Fruit fly (Drosophila melanogaster): ENCODE results near the gene Itgbn.

Itgbn gene

DNA sequence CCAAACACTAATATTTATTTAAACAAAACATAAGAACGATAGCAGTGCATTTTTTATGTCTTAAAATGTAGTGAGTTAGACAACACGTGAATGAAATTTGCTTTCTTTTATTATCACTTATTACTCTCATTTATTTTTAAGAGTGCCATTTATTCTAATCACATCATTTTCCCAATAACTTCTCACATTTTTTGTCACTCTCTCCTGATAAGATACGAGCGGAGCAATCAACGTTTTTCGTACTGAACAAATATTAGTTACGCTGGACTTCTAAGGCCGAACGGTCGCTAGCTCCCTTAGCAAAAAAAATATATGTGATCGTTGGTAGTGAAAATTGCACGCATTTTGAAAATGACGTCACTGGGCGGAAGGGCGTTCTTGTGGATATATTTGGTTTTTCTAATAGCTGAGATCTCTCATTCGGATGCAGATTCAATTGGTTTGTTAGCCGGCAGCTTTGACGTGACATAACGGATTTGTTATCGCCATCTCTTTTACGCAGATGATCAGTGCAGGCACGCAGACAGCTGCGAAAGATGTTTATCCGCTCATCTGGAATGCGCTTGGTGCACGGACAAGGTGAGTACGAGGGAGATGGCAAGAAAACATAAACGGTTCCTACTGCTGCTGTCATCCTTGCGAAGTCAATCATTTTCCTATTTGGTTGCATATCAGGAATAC lies at the start of gene Itgbn:
Gene Itgbn (plus strand): TSS at position 251 of the 681 bp plus-strand sequence.
- TF ChIP-seq CG14667 (GFP tag; IDR thresholded peaks at IDR 0.05): no peak
- no peak for TF ChIP-seq CG10543 (GFP tag; optimal IDR thresholded peaks at IDR 0.05)
- TF ChIP-seq Ptx1 (GFP tag; IDR thresholded peaks at IDR 0.05): no peak
- peak; percentile 30; the same call in 1 of the 2 replicates for TF ChIP-seq GATAe (GFP tag; conservative IDR thresholded peaks at IDR 0.05)
- peak in 1 of 2 experiments; percentile 20 for TF ChIP-seq Trl (optimal IDR thresholded peaks at IDR 0.05)
- no peak for TF ChIP-seq Trl (GFP tag; optimal IDR thresholded peaks at IDR 0.05)
- TF ChIP-seq crc (GFP tag; optimal IDR thresholded peaks at IDR 0.05): no peak
- no peak for TF ChIP-seq Deaf1 (tag; optimal IDR thresholded peaks at IDR 0.05)
- no peak for TF ChIP-seq gsb (GFP tag; IDR thresholded peaks at IDR 0.05)
- TF ChIP-seq Pdp1 (GFP tag; optimal IDR thresholded peaks at IDR 0.05): peak in 1 of 2 experiments; percentile 63
- TF ChIP-seq PHDP (tag; optimal IDR thresholded peaks at IDR 0.05): no peak
- TF ChIP-seq sd (tag; optimal IDR thresholded peaks at IDR 0.05): peak; percentile 54
- TF ChIP-seq tll (GFP tag; optimal IDR thresholded peaks at IDR 0.05): peak; percentile 28
- TF ChIP-seq CG32767 (GFP tag; IDR thresholded peaks at IDR 0.05): no peak
- no peak for TF ChIP-seq H2.0 (GFP tag; IDR thresholded peaks at IDR 0.05)
- TF ChIP-seq CG2199 (GFP tag; IDR thresholded peaks at IDR 0.05): 0 out of 3 replicates have a peak, but pooled peaks have one; percentile 80
- TF ChIP-seq CG17359 (tag; optimal IDR thresholded peaks at IDR 0.05): peak; percentile 8
- TF ChIP-seq Opbp (GFP tag; IDR thresholded peaks at IDR 0.05; ENCODE audit: partially characterized antibody): no peak
- no peak for TF ChIP-seq ERR (GFP tag; optimal IDR thresholded peaks at IDR 0.05)
- TF ChIP-seq Med (GFP tag): peak; percentile 65
- no peak for TF ChIP-seq CG14441 (GFP tag; IDR thresholded peaks at IDR 0.05)
- peak; percentile 4 for TF ChIP-seq ac (GFP tag; optimal IDR thresholded peaks at IDR 0.05)
- TF ChIP-seq Jarid2 (GFP tag; optimal IDR thresholded peaks at IDR 0.05): peak; percentile 53
- TF ChIP-seq zen (tag; optimal IDR thresholded peaks at IDR 0.05): peak; percentile 3
- peak; percentile 29 for TF ChIP-seq sqz (GFP tag; optimal IDR thresholded peaks at IDR 0.05)
- TF ChIP-seq ssp (GFP tag; IDR thresholded peaks at IDR 0.05): no peak
- peak; percentile 71 for TF ChIP-seq grn (GFP tag; optimal IDR thresholded peaks at IDR 0.05)
- 0 out of 2 replicates have a peak, but pooled peaks have one; percentile 6 for TF ChIP-seq amos (GFP tag; IDR thresholded peaks at IDR 0.05; ENCODE audit: partially characterized antibody)
- no peak for TF ChIP-seq CG17385 (GFP tag; optimal IDR thresholded peaks at IDR 0.05)
- peak; percentile 38 for TF ChIP-seq mirr (GFP tag; optimal IDR thresholded peaks at IDR 0.05)
- TF ChIP-seq CG14050 (GFP tag; IDR thresholded peaks at IDR 0.05): no peak
- no peak for TF ChIP-seq twi (tag; optimal IDR thresholded peaks at IDR 0.05)
- no peak for TF ChIP-seq mam (GFP tag; optimal IDR thresholded peaks at IDR 0.05)
- no peak for TF ChIP-seq onecut (GFP tag; IDR thresholded peaks at IDR 0.05)
- peak; percentile 61 for TF ChIP-seq exex (tag; optimal IDR thresholded peaks at IDR 0.05)
- no peak for TF ChIP-seq pb (GFP tag; optimal IDR thresholded peaks at IDR 0.05)
- TF ChIP-seq CG1832 (GFP tag; optimal IDR thresholded peaks at IDR 0.05): peak; percentile 44
- TF ChIP-seq CG12071 (GFP tag; optimal IDR thresholded peaks at IDR 0.05): no peak
- no peak for TF ChIP-seq CG8281 (tag; optimal IDR thresholded peaks at IDR 0.05)
- TF ChIP-seq croc (GFP tag; conservative IDR thresholded peaks at IDR 0.05): no peak
- peak; percentile 45 for TF ChIP-seq cwo (GFP tag; optimal IDR thresholded peaks at IDR 0.05)
- TF ChIP-seq gro (GFP tag; optimal IDR thresholded peaks at IDR 0.05): peak; percentile 20
- TF ChIP-seq prd (optimal IDR thresholded peaks at IDR 0.05): no peak
- no peak for TF ChIP-seq prd (GFP tag; IDR thresholded peaks at IDR 0.05)
- no peak for TF ChIP-seq CG1603 (tag; optimal IDR thresholded peaks at IDR 0.05)
- TF ChIP-seq CG15479 (GFP tag; optimal IDR thresholded peaks at IDR 0.05): peak; percentile 58
- TF ChIP-seq Fer3 (tag; optimal IDR thresholded peaks at IDR 0.05): no peak
- no peak for TF ChIP-seq CG7357 (GFP tag; IDR thresholded peaks at IDR 0.05)
- TF ChIP-seq cad (GFP tag; optimal IDR thresholded peaks at IDR 0.05): no peak
- 0 out of 3 replicates have a peak, but pooled peaks have one; percentile 10 for TF ChIP-seq mld (GFP tag; IDR thresholded peaks at IDR 0.05; ENCODE audit: partially characterized antibody)

Measured in whole organism, embryonic.